Worm (Caenorhabditis elegans) whole organism, L1 larva: ENCODE data around the gene cyp-33C12.

Experiments
- aha-1 ChIP-seq: fragments of 150-350 bp; optimal IDR thresholded peaks from 2 replicates; lab custom pipeline; 2014; ENCODE audit warnings: missing biosample characterization, missing genetic modification characterization
- blmp-1 ChIP-seq: fragments of 150-350 bp; optimal IDR thresholded peaks from 2 replicates; lab custom pipeline; 2014; ENCODE audit warnings: missing biosample characterization, missing genetic modification characterization
- ceh-82 ChIP-seq, 3 experiments: fragments of 150-350 bp in 1 of 3; sonication (generic microtip) in 2 of 3; optimal IDR thresholded peaks; 2 replicates each; lab custom pipeline; 2014 to 2017; ENCODE audit warnings: missing biosample characterization in 3 of 3, missing genetic modification characterization in 3 of 3
- ceh-88 ChIP-seq: fragments of 200-800 bp; sonication (Bioruptor generic); IDR thresholded peaks from 2 replicates; pipeline ENCODE4 v1.3.6; 2022; ENCODE audit warnings: missing genetic modification characterization, missing compliant biosample characterization
- dpl-1 ChIP-seq, 3 experiments: fragments of 150-350 bp in 2 of 3; sonication (generic microtip) in 1 of 3; optimal IDR thresholded peaks; 2 replicates each; lab custom pipeline; 2014 to 2017; ENCODE audit warnings: missing biosample characterization in 3 of 3, missing genetic modification characterization in 3 of 3, missing genetic modification reagents in 3 of 3
- efl-1 ChIP-seq, 4 experiments: fragments of 150-350 bp; optimal IDR thresholded peaks in 3 of 4; peaks in 1 of 4; 1 replicate in 1 of 4; 2 replicates in 3 of 4; lab custom pipeline; 2014; ENCODE audit warnings: missing biosample characterization in 2 of 4, missing genetic modification characterization in 2 of 4, missing genetic modification reagents in 2 of 4
- egl-13 ChIP-seq: sonication (generic microtip); optimal IDR thresholded peaks from 2 replicates; lab custom pipeline; 2016; ENCODE audit warnings: missing genotype, missing genetic modification reagents, missing genetic modification characterization, missing compliant biosample characterization
- elt-2 ChIP-seq: sonication (generic microtip); optimal IDR thresholded peaks from 2 replicates; lab custom pipeline; 2016; ENCODE audit warnings: missing genetic modification characterization, mild to moderate bottlenecking, inconsistent platforms, missing compliant biosample characterization, missing genetic modification reagents
- fkh-4 ChIP-seq: sonication (generic microtip); optimal IDR thresholded peaks from 2 replicates; lab custom pipeline; 2016; ENCODE audit warnings: missing compliant biosample characterization, missing genetic modification characterization, borderline replicate concordance
- fkh-8 ChIP-seq: sonication (generic microtip); optimal IDR thresholded peaks from 2 replicates; lab custom pipeline; 2016; ENCODE audit warnings: mild to moderate bottlenecking, missing genetic modification characterization, missing compliant biosample characterization
- hlh-4 ChIP-seq: sonication (generic microtip); optimal IDR thresholded peaks from 2 replicates; lab custom pipeline; 2016; ENCODE audit warnings: mild to moderate bottlenecking, missing genetic modification characterization, missing compliant biosample characterization
- lin-13 ChIP-seq: fragments of 150-350 bp; optimal IDR thresholded peaks from 2 replicates; lab custom pipeline; 2014; ENCODE audit warnings: missing biosample characterization, missing genetic modification reagents, missing genetic modification characterization
- lin-15B ChIP-seq: fragments of 150-350 bp; sonication (generic microtip); optimal IDR thresholded peaks from 3 replicates; lab custom pipeline; 2014; ENCODE audit warnings: missing biosample characterization, missing genetic modification characterization
- lin-35 ChIP-seq, 2 experiments: fragments of 150-350 bp; optimal IDR thresholded peaks; 2 replicates each; lab custom pipeline; 2014; ENCODE audit warnings: missing biosample characterization in 2 of 2, missing genetic modification characterization in 2 of 2, missing genetic modification reagents in 2 of 2
- lin-39 ChIP-seq: fragments of 150-350 bp; optimal IDR thresholded peaks from 2 replicates; lab custom pipeline; 2014; ENCODE audit warnings: missing biosample characterization, missing genetic modification reagents, missing genetic modification characterization
- lir-3 ChIP-seq: sonication (generic microtip); optimal IDR thresholded peaks from 2 replicates; lab custom pipeline; 2016; ENCODE audit warnings: mild to moderate bottlenecking, missing genetic modification characterization, moderate library complexity, missing compliant biosample characterization; ENCODE audit not compliant: poor library complexity
- lsy-2 ChIP-seq, 2 experiments: fragments of 150-350 bp; optimal IDR thresholded peaks; 2 replicates each; lab custom pipeline; 2014; ENCODE audit warnings: missing biosample characterization in 2 of 2, missing genetic modification characterization in 2 of 2
- mep-1 ChIP-seq: fragments of 150-350 bp; optimal IDR thresholded peaks from 2 replicates; lab custom pipeline; 2014; ENCODE audit warnings: missing biosample characterization, missing genetic modification characterization
- nhr-12 ChIP-seq: sonication (generic microtip); optimal IDR thresholded peaks from 2 replicates; lab custom pipeline; 2017; ENCODE audit warnings: missing biosample characterization, missing genetic modification characterization
- nhr-20 ChIP-seq: sonication (generic microtip); optimal IDR thresholded peaks from 2 replicates; lab custom pipeline; 2016; ENCODE audit warnings: mild to moderate bottlenecking, missing genetic modification characterization, missing compliant biosample characterization
- nhr-28 ChIP-seq: fragments of 150-350 bp; optimal IDR thresholded peaks from 2 replicates; lab custom pipeline; 2014; ENCODE audit warnings: missing biosample characterization, missing genetic modification characterization
- nhr-47 ChIP-seq: sonication (generic microtip); optimal IDR thresholded peaks from 2 replicates; lab custom pipeline; 2016; ENCODE audit warnings: mild to moderate bottlenecking, missing genetic modification characterization, moderate library complexity, missing compliant biosample characterization
- nhr-71 ChIP-seq: sonication (generic microtip); optimal IDR thresholded peaks from 2 replicates; lab custom pipeline; 2016; ENCODE audit warnings: mild to moderate bottlenecking, missing genetic modification characterization, moderate library complexity, missing compliant biosample characterization
- nhr-76 ChIP-seq: sonication (generic microtip); optimal IDR thresholded peaks from 2 replicates; lab custom pipeline; 2017; ENCODE audit warnings: missing biosample characterization, missing genetic modification characterization
- nhr-77 ChIP-seq: fragments of 150-350 bp; optimal IDR thresholded peaks from 2 replicates; lab custom pipeline; 2014; ENCODE audit warnings: missing biosample characterization, missing genetic modification characterization
- nhr-85 ChIP-seq: sonication (generic microtip); peaks from one replicate; lab custom pipeline; 2016; ENCODE audit warnings: missing genetic modification characterization, inconsistent platforms, missing compliant biosample characterization
- nhr-90 ChIP-seq: sonication (generic microtip); optimal IDR thresholded peaks from 2 replicates; lab custom pipeline; 2016; ENCODE audit warnings: mild to moderate bottlenecking, missing genetic modification characterization, missing compliant biosample characterization; ENCODE audit not compliant: poor library complexity
- pag-3 ChIP-seq: sonication (generic microtip); optimal IDR thresholded peaks from 2 replicates; lab custom pipeline; 2017; ENCODE audit warnings: missing genetic modification characterization, mild to moderate bottlenecking, missing compliant biosample characterization, antibody characterized with exemption, borderline replicate concordance; ENCODE audit not compliant: insufficient read depth
- rnt-1 ChIP-seq: sonication (generic microtip); optimal IDR thresholded peaks from 2 replicates; lab custom pipeline; 2016; ENCODE audit warnings: mild to moderate bottlenecking, missing genetic modification characterization, moderate library complexity, missing compliant biosample characterization
- snpc-4 ChIP-seq: fragments of 150-350 bp; optimal IDR thresholded peaks from 2 replicates; lab custom pipeline; 2014; ENCODE audit warnings: missing biosample characterization, missing genetic modification characterization
- snu-23 ChIP-seq: sonication (generic microtip); optimal IDR thresholded peaks from 2 replicates; lab custom pipeline; 2016; ENCODE audit warnings: missing genetic modification characterization, missing compliant biosample characterization
- swsn-7 ChIP-seq: sonication (generic microtip); optimal IDR thresholded peaks from 2 replicates; lab custom pipeline; 2016; ENCODE audit warnings: missing genetic modification characterization, missing compliant biosample characterization
- unc-30 ChIP-seq: sonication (generic microtip); optimal IDR thresholded peaks from 2 replicates; lab custom pipeline; 2017; ENCODE audit warnings: missing biosample characterization, missing genetic modification characterization
- unc-62 ChIP-seq: fragments of 150-350 bp; optimal IDR thresholded peaks from 2 replicates; lab custom pipeline; 2014; ENCODE audit warnings: missing biosample characterization, missing genetic modification reagents, missing genetic modification characterization
- unc-86 ChIP-seq: sonication (generic microtip); optimal IDR thresholded peaks from 2 replicates; lab custom pipeline; 2016; ENCODE audit warnings: missing genetic modification characterization, missing compliant biosample characterization
- vab-15 ChIP-seq: sonication (generic microtip); optimal IDR thresholded peaks from 2 replicates; lab custom pipeline; 2017; ENCODE audit warnings: missing genotype, mild to moderate bottlenecking, missing genetic modification characterization, missing compliant biosample characterization

cyp-33C12 gene

DNA sequence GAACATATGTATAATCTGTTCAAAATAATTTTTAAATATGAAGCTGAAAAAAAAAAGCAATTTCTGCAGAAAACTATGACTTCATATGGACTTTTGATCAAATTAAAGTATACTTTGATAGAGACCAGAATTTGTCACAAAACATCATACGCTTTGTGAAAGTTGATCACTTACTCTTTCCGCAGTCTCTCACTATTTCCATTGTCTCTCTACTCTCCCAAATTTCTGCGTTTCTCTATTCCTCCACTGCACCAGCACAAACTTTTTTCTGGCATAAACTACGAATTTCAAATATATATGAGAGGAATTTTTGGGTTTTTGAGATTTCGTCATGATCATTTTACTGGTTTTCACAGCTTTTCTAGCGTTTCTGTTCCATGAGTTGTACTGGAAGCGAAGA, 31.6 kb upstream of the cyp-33C12 start, which contains the start of gene cyp-33C4:
TSS of gene cyp-33C4 (plus strand) at position 293 of the 400 bp plus-strand sequence.
- no peak for TF ChIP-seq nhr-90 (tag; lab: Kevin White, UChicago)
- no peak for TF ChIP-seq rnt-1 (tag; lab: Kevin White, UChicago)
- no peak for TF ChIP-seq lin-15B (tag; lab: Kevin White, UChicago)
- TF ChIP-seq blmp-1: peak; percentile 80
- TF ChIP-seq dpl-1 (GFP tag; optimal IDR thresholded peaks at IDR 0.05; lab: Kevin White, UChicago): peak in 1 of 3 experiments; percentile 26
- no peak for TF ChIP-seq hlh-4 (tag; lab: Kevin White, UChicago)
- TF ChIP-seq lin-35 (GFP tag; optimal IDR thresholded peaks at IDR 0.05; lab: Kevin White, UChicago): peak in 1 of 2 experiments; percentile 35
- peak; percentile 13 for TF ChIP-seq mep-1 (tag; lab: Kevin White, UChicago)
- no peak for TF ChIP-seq unc-86 (tag; lab: Kevin White, UChicago)
- TF ChIP-seq unc-62 (GFP tag; lab: Kevin White, UChicago): no peak
- no peak for TF ChIP-seq snpc-4 (tag; lab: Kevin White, UChicago)
- TF ChIP-seq lin-13 (GFP tag; lab: Kevin White, UChicago): no peak
- TF ChIP-seq ceh-82 (tag; optimal IDR thresholded peaks at IDR 0.05; lab: Kevin White, UChicago): peak in 1 of 3 experiments; percentile 20
- no peak for TF ChIP-seq nhr-76 (tag; lab: Kevin White, UChicago)
- TF ChIP-seq elt-2 (tag; lab: Kevin White, UChicago): peak; percentile 18
- TF ChIP-seq lin-39 (tag; lab: Kevin White, UChicago): no peak
- no peak for TF ChIP-seq unc-30 (tag; lab: Kevin White, UChicago)
- peak; percentile 33 for TF ChIP-seq nhr-47 (tag; lab: Kevin White, UChicago)
- TF ChIP-seq nhr-77 (tag; lab: Kevin White, UChicago): no peak
- peak; percentile 86 for TF ChIP-seq nhr-20 (tag; lab: Kevin White, UChicago)
- TF ChIP-seq fkh-8: peak; percentile 55
- TF ChIP-seq fkh-4 (tag; lab: Kevin White, UChicago): no peak
- peak; percentile 60 for TF ChIP-seq snu-23 (GFP tag; lab: Kevin White, UChicago)
- peak in 1 of 2 experiments; percentile 42 for TF ChIP-seq lsy-2 (tag; optimal IDR thresholded peaks at IDR 0.05; lab: Kevin White, UChicago)
- TF ChIP-seq nhr-85 (tag; lab: Kevin White, UChicago): no peak
- TF ChIP-seq efl-1 (optimal IDR thresholded peaks at IDR 0.05; lab: Kevin White, UChicago): peak; percentile 26 to 48
- TF ChIP-seq efl-1 (GFP tag; optimal IDR thresholded peaks at IDR 0.05 in 1 of 2; lab: Kevin White, UChicago): peak; percentile 13 to 82
- peak; percentile 34 for TF ChIP-seq swsn-7 (tag; lab: Kevin White, UChicago)
- peak; percentile 58 for TF ChIP-seq nhr-71 (tag; lab: Kevin White, UChicago)
- TF ChIP-seq vab-15: no peak

- TF ChIP-seq nhr-12 (tag; lab: Kevin White, UChicago) (no peak), efl-1 (optimal IDR thresholded peaks at IDR 0.05; lab: Kevin White, UChicago) (no peak), efl-1 (GFP tag; optimal IDR thresholded peaks at IDR 0.05 in 1 of 2; lab: Kevin White, UChicago) (peak in 1 of 2 experiments; percentile 70), unc-86 (tag; lab: Kevin White, UChicago) (no peak), nhr-76 (tag; lab: Kevin White, UChicago) (no peak), egl-13 (tag; lab: Kevin White, UChicago) (no peak), aha-1 (tag; lab: Kevin White, UChicago) (no peak), lir-3 (tag; lab: Kevin White, UChicago) (no peak), pag-3 (tag; lab: Kevin White, UChicago) (no peak)
Measured at ce11 chrV:2233177-2233576, 29.0 kb upstream of the cyp-33C12 start, which contains the start of gene nhr-96. TSS of gene nhr-96 (plus strand) at chrV:2233477.

ce11 chrV:2230912-2231311, 26.7 kb upstream of the cyp-33C12 start, which contains the start of gene nhr-134:
TSS of gene nhr-134 (plus strand) at chrV:2231223.
- no peak for TF ChIP-seq ceh-88 (GFP tag; lab: Robert Waterston, UW)
- peak in 1 of 2 experiments; percentile 10 for TF ChIP-seq lin-35 (GFP tag; optimal IDR thresholded peaks at IDR 0.05; lab: Kevin White, UChicago)
- TF ChIP-seq efl-1 (optimal IDR thresholded peaks at IDR 0.05; lab: Kevin White, UChicago): peak in 1 of 2 experiments; percentile 2
- TF ChIP-seq efl-1 (GFP tag; optimal IDR thresholded peaks at IDR 0.05 in 1 of 2; lab: Kevin White, UChicago): peak in 1 of 2 experiments; percentile 12
- peak; percentile 54 for TF ChIP-seq elt-2 (tag; lab: Kevin White, UChicago)
- no peak for TF ChIP-seq nhr-28 (tag; lab: Kevin White, UChicago)
- TF ChIP-seq nhr-20 (tag; lab: Kevin White, UChicago): peak; percentile 26
